Worm (Caenorhabditis elegans) whole organism, L1 larva: Measurements from ENCODE around the gene R07G3.7.
A peak's percentile ranks its signal among the peaks of the same experiment; 100 is the strongest.

Source experiments
- C04F5.9 ChIP-seq: sonication (generic microtip); optimal IDR thresholded peaks from 2 replicates; lab custom pipeline; 2016; ENCODE audit warnings: missing genetic modification characterization, missing compliant biosample characterization
- C34B4.2 ChIP-seq: sonication (generic microtip); optimal IDR thresholded peaks from 2 replicates; lab custom pipeline; 2017; ENCODE audit warnings: mild to moderate bottlenecking, missing genetic modification characterization, missing compliant biosample characterization
- aha-1 ChIP-seq: fragments of 150-350 bp; optimal IDR thresholded peaks from 2 replicates; lab custom pipeline; 2014; ENCODE audit warnings: missing biosample characterization, missing genetic modification characterization
- alr-1 ChIP-seq: fragments of 200-800 bp; sonication (Bioruptor generic); optimal IDR thresholded peaks from 2 replicates; lab custom pipeline; 2018; ENCODE audit warnings: borderline replicate concordance, mild to moderate bottlenecking, missing genetic modification characterization, missing compliant biosample characterization
- ama-1 ChIP-seq: fragments of 150-350 bp; optimal IDR thresholded peaks from 2 replicates; lab custom pipeline; 2014
- blmp-1 ChIP-seq: fragments of 150-350 bp; optimal IDR thresholded peaks from 2 replicates; lab custom pipeline; 2014; ENCODE audit warnings: missing biosample characterization, missing genetic modification characterization
- ceh-63 ChIP-seq: fragments of 200-800 bp; sonication (Bioruptor generic); optimal IDR thresholded peaks from 2 replicates; lab custom pipeline; 2018; ENCODE audit warnings: mild to moderate bottlenecking, missing genetic modification characterization, missing compliant biosample characterization
- ceh-90 ChIP-seq: sonication (generic microtip); optimal IDR thresholded peaks from 2 replicates; lab custom pipeline; 2016; ENCODE audit warnings: missing genetic modification characterization, missing compliant biosample characterization
- efl-1 ChIP-seq, 4 experiments: fragments of 150-350 bp; optimal IDR thresholded peaks in 3 of 4; peaks in 1 of 4; 1 replicate in 1 of 4; 2 replicates in 3 of 4; lab custom pipeline; 2014; ENCODE audit warnings: missing biosample characterization in 2 of 4, missing genetic modification characterization in 2 of 4, missing genetic modification reagents in 2 of 4
- efl-3 ChIP-seq: fragments of 200-800 bp; sonication (Bioruptor generic); optimal IDR thresholded peaks from 2 replicates; lab custom pipeline; 2018; ENCODE audit warnings: mild to moderate bottlenecking, missing genetic modification characterization, missing compliant biosample characterization
- elt-2 ChIP-seq: sonication (generic microtip); optimal IDR thresholded peaks from 2 replicates; lab custom pipeline; 2016; ENCODE audit warnings: missing genetic modification characterization, mild to moderate bottlenecking, inconsistent platforms, missing compliant biosample characterization, missing genetic modification reagents
- elt-3 ChIP-seq, 6 experiments: fragments of 150-350 bp in 1 of 6; sonication (generic microtip); optimal IDR thresholded peaks; 2 replicates each; lab custom pipeline; 2017 to 2018; ENCODE audit warnings: missing biosample characterization in 6 of 6, missing genetic modification characterization in 6 of 6, inconsistent platforms in 1 of 6
- fkh-4 ChIP-seq: sonication (generic microtip); optimal IDR thresholded peaks from 2 replicates; lab custom pipeline; 2016; ENCODE audit warnings: missing compliant biosample characterization, missing genetic modification characterization, borderline replicate concordance
- fos-1 ChIP-seq: fragments of 150-350 bp; optimal IDR thresholded peaks from 2 replicates; lab custom pipeline; 2014; ENCODE audit warnings: missing biosample characterization, missing genetic modification characterization
- grh-1 ChIP-seq: fragments of 200-800 bp; sonication (Bioruptor generic); IDR thresholded peaks from 2 replicates; pipeline ENCODE4 v1.3.6; 2022; ENCODE audit warnings: missing genetic modification reagents, missing genetic modification characterization, missing compliant biosample characterization
- hlh-17 ChIP-seq: fragments of 200-800 bp; sonication (Bioruptor generic); optimal IDR thresholded peaks from 2 replicates; lab custom pipeline; 2018; ENCODE audit warnings: missing genetic modification characterization, mild to moderate bottlenecking, missing compliant biosample characterization, moderate library complexity, borderline replicate concordance
- hpl-2 ChIP-seq: fragments of 150-350 bp; optimal IDR thresholded peaks from 2 replicates; lab custom pipeline; 2014; ENCODE audit warnings: missing biosample characterization, missing genetic modification reagents, missing genetic modification characterization
- isw-1 ChIP-seq: fragments of 200-800 bp; sonication (Bioruptor generic); IDR thresholded peaks from 2 replicates; pipeline ENCODE4 v1.3.6; 2022; ENCODE audit warnings: missing genetic modification characterization, missing compliant biosample characterization
- jun-1 ChIP-seq: fragments of 150-350 bp; optimal IDR thresholded peaks from 2 replicates; lab custom pipeline; 2014; ENCODE audit warnings: missing biosample characterization, missing genetic modification reagents, missing genetic modification characterization
- lin-13 ChIP-seq: fragments of 150-350 bp; optimal IDR thresholded peaks from 2 replicates; lab custom pipeline; 2014; ENCODE audit warnings: missing biosample characterization, missing genetic modification reagents, missing genetic modification characterization
- lin-14 ChIP-seq: fragments of 200-800 bp; sonication (Bioruptor generic); optimal IDR thresholded peaks from 2 replicates; lab custom pipeline; 2018; ENCODE audit warnings: mild to moderate bottlenecking, missing genetic modification characterization, moderate library complexity, missing compliant biosample characterization
- lin-35 ChIP-seq, 2 experiments: fragments of 150-350 bp; optimal IDR thresholded peaks; 2 replicates each; lab custom pipeline; 2014; ENCODE audit warnings: missing biosample characterization in 2 of 2, missing genetic modification characterization in 2 of 2, missing genetic modification reagents in 2 of 2
- lin-39 ChIP-seq: fragments of 150-350 bp; optimal IDR thresholded peaks from 2 replicates; lab custom pipeline; 2014; ENCODE audit warnings: missing biosample characterization, missing genetic modification reagents, missing genetic modification characterization
- lsy-2 ChIP-seq, 2 experiments: fragments of 150-350 bp; optimal IDR thresholded peaks; 2 replicates each; lab custom pipeline; 2014; ENCODE audit warnings: missing biosample characterization in 2 of 2, missing genetic modification characterization in 2 of 2
- mdl-1 ChIP-seq, 2 experiments: fragments of 150-350 bp; optimal IDR thresholded peaks; 2 replicates each; lab custom pipeline; 2014 to 2017; ENCODE audit warnings: missing biosample characterization in 2 of 2, missing genetic modification characterization in 2 of 2, inconsistent platforms in 1 of 2
- mef-2 ChIP-seq: fragments of 150-350 bp; optimal IDR thresholded peaks from 2 replicates; lab custom pipeline; 2014; ENCODE audit warnings: missing biosample characterization, missing genetic modification characterization
- mep-1 ChIP-seq: fragments of 150-350 bp; optimal IDR thresholded peaks from 2 replicates; lab custom pipeline; 2014; ENCODE audit warnings: missing biosample characterization, missing genetic modification characterization
- nhr-20 ChIP-seq: sonication (generic microtip); optimal IDR thresholded peaks from 2 replicates; lab custom pipeline; 2016; ENCODE audit warnings: mild to moderate bottlenecking, missing genetic modification characterization, missing compliant biosample characterization
- nhr-47 ChIP-seq: sonication (generic microtip); optimal IDR thresholded peaks from 2 replicates; lab custom pipeline; 2016; ENCODE audit warnings: mild to moderate bottlenecking, missing genetic modification characterization, moderate library complexity, missing compliant biosample characterization
- nhr-71 ChIP-seq: sonication (generic microtip); optimal IDR thresholded peaks from 2 replicates; lab custom pipeline; 2016; ENCODE audit warnings: mild to moderate bottlenecking, missing genetic modification characterization, moderate library complexity, missing compliant biosample characterization
- nhr-84 ChIP-seq: sonication (generic microtip); optimal IDR thresholded peaks from 2 replicates; lab custom pipeline; 2017; ENCODE audit warnings: missing biosample characterization, missing genetic modification characterization
- nhr-85 ChIP-seq: sonication (generic microtip); peaks from one replicate; lab custom pipeline; 2016; ENCODE audit warnings: missing genetic modification characterization, inconsistent platforms, missing compliant biosample characterization
- pqm-1 ChIP-seq: sonication (generic microtip); optimal IDR thresholded peaks from 3 replicates; lab custom pipeline; 2017; ENCODE audit warnings: missing biosample characterization, missing genetic modification characterization
- rnt-1 ChIP-seq: sonication (generic microtip); optimal IDR thresholded peaks from 2 replicates; lab custom pipeline; 2016; ENCODE audit warnings: mild to moderate bottlenecking, missing genetic modification characterization, moderate library complexity, missing compliant biosample characterization
- skn-1 ChIP-seq: fragments of 150-350 bp; optimal IDR thresholded peaks from 2 replicates; lab custom pipeline; 2014; ENCODE audit warnings: missing biosample characterization, missing genetic modification characterization
- swsn-7 ChIP-seq: sonication (generic microtip); optimal IDR thresholded peaks from 2 replicates; lab custom pipeline; 2016; ENCODE audit warnings: missing genetic modification characterization, missing compliant biosample characterization
- tbx-2 ChIP-seq: sonication (generic microtip); optimal IDR thresholded peaks from 2 replicates; lab custom pipeline; 2016; ENCODE audit warnings: missing genetic modification characterization, missing compliant biosample characterization
- tlp-1 ChIP-seq: fragments of 150-350 bp; optimal IDR thresholded peaks from 2 replicates; lab custom pipeline; 2014; ENCODE audit warnings: missing biosample characterization, missing genetic modification characterization
- unc-30 ChIP-seq: sonication (generic microtip); optimal IDR thresholded peaks from 2 replicates; lab custom pipeline; 2017; ENCODE audit warnings: missing biosample characterization, missing genetic modification characterization
- unc-62 ChIP-seq: fragments of 150-350 bp; optimal IDR thresholded peaks from 2 replicates; lab custom pipeline; 2014; ENCODE audit warnings: missing biosample characterization, missing genetic modification reagents, missing genetic modification characterization
- unc-86 ChIP-seq: sonication (generic microtip); optimal IDR thresholded peaks from 2 replicates; lab custom pipeline; 2016; ENCODE audit warnings: missing genetic modification characterization, missing compliant biosample characterization
- unc-98 ChIP-seq: fragments of 200-800 bp; sonication (Bioruptor generic); IDR thresholded peaks from 2 replicates; pipeline ENCODE4 v1.3.6; 2022; ENCODE audit warnings: missing genetic modification characterization, missing compliant biosample characterization
- vab-15 ChIP-seq: sonication (generic microtip); optimal IDR thresholded peaks from 2 replicates; lab custom pipeline; 2017; ENCODE audit warnings: missing genotype, mild to moderate bottlenecking, missing genetic modification characterization, missing compliant biosample characterization
- xbp-1 ChIP-seq: sonication (generic microtip); optimal IDR thresholded peaks from 2 replicates; lab custom pipeline; 2016; ENCODE audit warnings: missing genetic modification characterization, missing compliant biosample characterization

R07G3.7 gene

DNA sequence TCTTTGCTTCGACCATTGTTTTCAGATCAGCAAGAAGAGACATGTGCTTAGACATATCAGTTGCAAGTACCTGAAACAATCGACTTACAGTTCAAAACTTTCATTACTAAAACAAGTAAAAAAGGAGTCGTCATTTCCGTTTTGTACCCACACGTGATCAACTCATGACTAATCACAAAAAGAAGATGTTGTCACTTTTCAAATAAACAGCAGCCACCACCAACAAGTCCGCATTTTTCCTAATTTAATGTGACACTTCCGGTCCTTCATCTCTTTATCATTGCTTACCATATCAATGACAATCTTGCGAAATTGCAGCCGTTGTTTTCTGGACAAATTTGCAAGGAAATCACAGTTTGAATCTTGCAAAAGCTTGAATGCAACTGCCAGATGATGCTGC lies 15.1 kb upstream of the R07G3.7 start (continued):
- TF ChIP-seq unc-30 (tag; lab: Kevin White, UChicago) = no peak

DNA sequence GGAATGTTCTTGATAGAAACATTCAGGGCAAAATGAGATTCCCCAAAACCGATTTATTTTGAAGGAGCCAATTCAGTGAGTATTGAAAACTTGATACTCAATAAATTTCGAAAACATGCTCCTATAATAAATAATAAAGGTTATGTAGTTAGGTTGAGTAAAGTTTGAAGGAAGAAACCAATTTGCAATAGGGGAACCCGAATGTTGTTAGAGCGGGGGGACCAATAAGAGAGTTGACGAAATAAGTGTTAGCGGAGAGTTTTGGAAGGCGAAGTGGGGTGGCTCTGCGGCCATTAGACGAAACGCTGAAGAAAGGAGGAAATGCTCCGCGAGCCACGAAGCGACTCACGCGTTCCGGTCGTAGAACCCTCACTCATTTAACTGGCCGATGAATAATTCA lies 11.5 kb upstream of the R07G3.7 start:
- TF ChIP-seq unc-86 (tag; lab: Kevin White, UChicago) = peak; percentile 53
- TF ChIP-seq grh-1 (GFP tag; lab: Robert Waterston, UW) = no peak
- TF ChIP-seq aha-1 (tag; lab: Kevin White, UChicago) = no peak
- no peak for TF ChIP-seq skn-1
- no peak for TF ChIP-seq mef-2 (tag; lab: Kevin White, UChicago)
- peak; percentile 19 for TF ChIP-seq lin-14 (GFP tag; lab: Kevin White, UChicago)
- TF ChIP-seq, all 84 proteins: peak for 2

DNA sequence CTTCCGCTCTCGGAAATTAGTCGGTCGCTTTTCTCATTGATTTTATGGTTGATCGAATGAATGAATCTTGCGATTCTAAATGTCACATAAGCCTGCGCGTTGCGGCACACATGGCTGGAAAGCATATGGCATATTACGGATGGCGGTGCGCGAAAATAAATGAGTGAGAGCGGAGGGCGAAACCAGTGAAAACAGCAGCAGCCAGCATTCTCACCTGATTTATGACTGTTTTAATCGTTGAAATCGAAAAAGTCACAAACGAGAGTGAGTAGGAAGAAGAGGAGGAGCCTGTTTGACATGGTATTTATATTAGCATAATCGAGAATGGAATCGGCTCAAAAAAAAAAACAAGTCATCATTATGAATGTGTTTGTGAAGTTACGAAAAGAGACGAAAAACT lies 10.7 kb upstream of the R07G3.7 start:
- peak; percentile 3 for TF ChIP-seq lin-14 (GFP tag; lab: Kevin White, UChicago)
- TF ChIP-seq pqm-1 (tag; lab: Kevin White, UChicago) = no peak
- TF ChIP-seq blmp-1 (tag; lab: Kevin White, UChicago) = peak; percentile 90

DNA sequence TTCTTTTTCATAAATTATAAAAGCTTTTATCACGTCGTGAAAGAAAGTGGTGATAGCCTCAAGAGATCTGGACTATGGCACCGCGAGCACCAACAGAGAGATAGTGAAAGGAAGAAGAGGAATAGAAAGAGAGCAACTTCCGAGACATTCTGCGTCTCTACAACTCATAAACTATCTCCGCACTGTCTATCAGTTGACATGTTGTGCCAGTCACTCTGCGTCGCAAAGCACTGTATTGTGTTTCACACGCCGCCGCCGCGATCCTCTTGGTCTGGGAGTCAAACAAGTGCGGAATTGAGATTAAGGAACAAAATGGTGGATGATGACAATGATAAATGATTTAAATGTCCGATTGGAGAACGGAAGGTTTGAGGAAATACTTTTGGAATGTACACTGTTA lies 9.9 kb upstream of the R07G3.7 start:
- TF ChIP-seq swsn-7 (tag; lab: Kevin White, UChicago) = peak; percentile 21
- peak; percentile 43 for TF ChIP-seq lin-14 (GFP tag; lab: Kevin White, UChicago)
- TF ChIP-seq tbx-2 (tag; lab: Kevin White, UChicago) = peak; percentile 29
- TF ChIP-seq jun-1 = peak; percentile 26
- peak in 1 of 2 experiments; percentile 1 for TF ChIP-seq mdl-1 (tag; optimal IDR thresholded peaks at IDR 0.05; lab: Kevin White, UChicago)
- TF ChIP-seq alr-1 (tag; lab: Kevin White, UChicago) = no peak
- no peak for TF ChIP-seq nhr-84 (tag; lab: Kevin White, UChicago)
- peak; percentile 3 to 24 for TF ChIP-seq efl-1 (optimal IDR thresholded peaks at IDR 0.05; lab: Kevin White, UChicago)
- TF ChIP-seq efl-1 (GFP tag; optimal IDR thresholded peaks at IDR 0.05 in 1 of 2; lab: Kevin White, UChicago) = peak in 1 of 2 experiments; percentile 12
- TF ChIP-seq xbp-1 (tag; lab: Kevin White, UChicago) = no peak
- peak; percentile 48 for TF ChIP-seq elt-2 (tag; lab: Kevin White, UChicago)
- TF ChIP-seq nhr-71 = peak; percentile 35
- peak; percentile 58 for TF ChIP-seq rnt-1 (tag; lab: Kevin White, UChicago)
- TF ChIP-seq blmp-1 (tag; lab: Kevin White, UChicago) = peak; percentile 37

DNA sequence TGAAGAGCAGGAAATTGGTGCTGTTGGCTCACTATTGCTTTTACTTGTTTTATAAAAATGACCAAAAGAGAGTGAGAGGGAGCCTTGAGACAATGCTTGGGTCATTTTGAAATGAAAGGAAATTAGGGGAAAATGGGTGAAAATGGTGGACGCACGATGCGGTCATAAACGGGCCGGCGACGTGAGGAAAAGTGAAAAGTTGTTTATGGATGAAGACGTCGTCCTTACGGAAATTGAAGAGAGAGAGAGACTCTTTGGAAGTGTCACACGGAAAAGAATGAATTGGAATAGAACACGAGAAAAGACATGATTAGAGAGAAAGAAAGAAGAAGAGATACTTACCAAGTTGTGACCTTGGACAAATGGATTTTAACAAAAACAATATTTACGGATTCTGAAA lies 8.0 kb upstream of the R07G3.7 start:
- no peak for TF ChIP-seq hlh-17 (GFP tag; lab: Kevin White, UChicago)
- TF ChIP-seq ceh-90 = no peak
- TF ChIP-seq ceh-63 (GFP tag; lab: Kevin White, UChicago) = no peak
- peak; percentile 48 for TF ChIP-seq nhr-85 (tag; lab: Kevin White, UChicago)
- no peak for TF ChIP-seq unc-30 (tag; lab: Kevin White, UChicago)
- TF ChIP-seq skn-1 = no peak
- TF ChIP-seq nhr-47 = no peak
- no peak for TF ChIP-seq tlp-1
- TF ChIP-seq hpl-2 = no peak
- TF ChIP-seq unc-98 (GFP tag; lab: Robert Waterston, UW) = no peak
- peak in 1 of 2 experiments; percentile 31 for TF ChIP-seq lsy-2 (tag; optimal IDR thresholded peaks at IDR 0.05; lab: Kevin White, UChicago)
- TF ChIP-seq elt-3 (tag; optimal IDR thresholded peaks at IDR 0.05; lab: Kevin White, UChicago) = peak in 1 of 6 experiments; percentile 20
- no peak for TF ChIP-seq nhr-20 (tag; lab: Kevin White, UChicago)
- TF ChIP-seq lin-14 (GFP tag; lab: Kevin White, UChicago) = peak; percentile 75
- no peak for TF ChIP-seq efl-1 (optimal IDR thresholded peaks at IDR 0.05; lab: Kevin White, UChicago)
- peak in 1 of 2 experiments; percentile 71 for TF ChIP-seq efl-1 (GFP tag; optimal IDR thresholded peaks at IDR 0.05 in 1 of 2; lab: Kevin White, UChicago)
- peak; percentile 37 for TF ChIP-seq nhr-71
- TF ChIP-seq C34B4.2 (tag; lab: Kevin White, UChicago) = no peak
- peak; percentile 37 for TF ChIP-seq vab-15 (tag; lab: Kevin White, UChicago)
- TF ChIP-seq fos-1 (tag; lab: Kevin White, UChicago) = no peak
- TF ChIP-seq lin-13 (GFP tag; lab: Kevin White, UChicago) = no peak
- TF ChIP-seq rnt-1 (tag; lab: Kevin White, UChicago) = no peak
- peak in 1 of 2 experiments; percentile 4 for TF ChIP-seq lin-35 (GFP tag; optimal IDR thresholded peaks at IDR 0.05; lab: Kevin White, UChicago)
- no peak for TF ChIP-seq C04F5.9 (tag; lab: Kevin White, UChicago)
- no peak for TF ChIP-seq isw-1
- TF ChIP-seq ama-1 (lab: Kevin White, UChicago) = no peak
- no peak for TF ChIP-seq unc-62 (GFP tag; lab: Kevin White, UChicago)
- TF ChIP-seq lin-39 = no peak
- TF ChIP-seq fkh-4 = no peak
- TF ChIP-seq mep-1 (tag; lab: Kevin White, UChicago) = peak; percentile 52
- no peak for TF ChIP-seq efl-3 (GFP tag; lab: Kevin White, UChicago)
